Worm (Caenorhabditis elegans): Measurements from ENCODE around the gene lipl-1.
A peak's percentile ranks its signal among the peaks of the same experiment; 100 is the strongest.

Gene lipl-1

DNA sequence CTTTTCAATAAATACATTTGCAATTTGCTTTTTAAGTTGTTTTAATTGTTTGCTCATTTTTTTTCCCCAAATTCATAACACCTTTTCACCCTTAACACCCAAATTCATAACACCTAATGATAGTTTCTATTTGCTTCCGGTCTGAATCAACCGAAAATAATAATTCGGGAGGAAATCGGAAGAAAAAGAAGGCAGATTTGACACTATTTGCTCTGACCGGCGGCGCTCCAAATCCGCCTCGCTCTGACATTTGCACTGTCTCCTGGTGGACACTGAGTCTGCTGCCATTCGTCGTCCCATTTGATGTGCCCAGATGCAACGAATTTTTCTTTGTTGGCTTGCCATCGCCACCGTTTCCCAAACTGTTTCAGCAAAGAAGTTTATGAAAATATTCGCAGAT, 4.3 kb downstream of the lipl-1 start, which contains the start of gene pqn-67:
TSS of gene pqn-67 (plus strand) at position 301 of the 400 bp plus-strand sequence.
- no peak for TF ChIP-seq lin-1 (GFP tag; IDR thresholded peaks at IDR 0.05)
- no peak for TF ChIP-seq ceh-44 (GFP tag; IDR thresholded peaks at IDR 0.05)
- TF ChIP-seq unc-39 (tag; optimal IDR thresholded peaks at IDR 0.05) = no peak
- no peak for TF ChIP-seq R02D3.7 (tag; optimal IDR thresholded peaks at IDR 0.05)
- TF ChIP-seq snpc-1.2 (GFP tag; IDR thresholded peaks at IDR 0.05) = no peak
- no peak for TF ChIP-seq php-3 (GFP tag; IDR thresholded peaks at IDR 0.05)
- no peak for TF ChIP-seq duxl-1 (tag; optimal IDR thresholded peaks at IDR 0.05; ENCODE audit: poor library complexity)
- 0 out of 2 replicates have a peak, but pooled peaks have one; percentile 29 for TF ChIP-seq dmd-8 (GFP tag; IDR thresholded peaks at IDR 0.05)
- no peak for TF ChIP-seq hlh-30 (tag; optimal IDR thresholded peaks at IDR 0.05; ENCODE audit: insufficient read depth)
- 0 out of 2 replicates have a peak, but pooled peaks have one; percentile 17 for TF ChIP-seq zfp-3 (GFP tag; conservative IDR thresholded peaks at IDR 0.05)
- TF ChIP-seq hmg-1.1 (GFP tag; IDR thresholded peaks at IDR 0.05) = no peak

DNA sequence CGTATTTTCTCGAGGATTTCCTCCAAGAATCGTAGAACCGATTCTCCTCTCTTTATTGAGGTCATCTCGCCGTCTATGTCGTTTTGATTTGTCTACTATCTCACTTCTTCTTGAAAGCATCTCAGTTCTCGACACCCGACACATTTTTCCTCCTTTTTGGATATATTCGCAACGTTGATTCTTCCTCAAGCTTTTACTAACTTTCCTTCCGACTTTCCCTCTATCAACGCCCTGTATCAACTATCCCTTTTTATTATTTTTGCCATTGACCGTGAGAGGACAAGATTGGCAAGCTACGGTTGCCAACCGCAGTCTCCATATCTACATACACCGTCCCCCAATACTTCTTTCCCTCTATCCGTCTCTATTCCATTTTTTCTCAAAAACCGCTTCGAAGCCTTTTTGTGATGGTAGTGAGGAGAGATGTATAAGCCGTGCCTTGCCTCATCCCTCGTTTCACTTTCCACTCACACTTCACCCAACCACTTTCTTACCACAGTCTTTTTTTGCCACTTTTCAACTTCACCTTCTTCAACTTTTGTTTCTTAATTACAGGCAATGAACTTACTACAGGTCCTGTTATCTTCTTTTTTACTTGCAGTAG, 9.2 kb downstream of the lipl-1 start, which contains the start of gene T16G1.2:
TSS of gene T16G1.2 (plus strand) at position 554 of the 604 bp plus-strand sequence.
- peak in 1 of 2 experiments; percentile 11 for TF ChIP-seq unc-62 (GFP tag; optimal IDR thresholded peaks at IDR 0.05 in 1 of 2)
- TF ChIP-seq unc-62 (tag; optimal IDR thresholded peaks at IDR 0.05) = no peak
- TF ChIP-seq dve-1 (tag; optimal IDR thresholded peaks at IDR 0.05; ENCODE audit: insufficient read depth) = no peak

DNA sequence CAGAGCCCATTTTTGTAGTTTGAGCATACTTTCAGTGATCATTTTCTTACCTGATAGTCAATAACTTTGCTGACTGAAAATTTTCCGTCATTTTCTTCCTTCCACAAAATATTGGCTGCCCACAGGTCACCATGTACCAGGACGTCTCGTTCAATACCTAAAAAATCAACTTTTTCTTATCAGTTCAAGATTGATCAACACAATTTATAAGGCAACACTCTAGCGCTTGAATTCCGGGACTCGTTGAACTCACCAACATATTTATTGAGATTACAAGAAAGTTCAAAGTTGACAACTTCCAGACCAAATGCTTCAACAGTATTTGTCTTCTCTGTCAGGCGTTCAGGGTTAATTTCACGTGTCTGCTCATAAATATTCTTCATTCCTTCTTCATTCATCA, 13.9 kb downstream of the lipl-1 start:
- TF ChIP-seq dve-1 (tag; optimal IDR thresholded peaks at IDR 0.05; ENCODE audit: insufficient read depth) = peak; percentile 44
- TF ChIP-seq egl-43 (GFP tag; IDR thresholded peaks at IDR 0.05) = no peak
- no peak for TF ChIP-seq daf-12 (tag; optimal IDR thresholded peaks at IDR 0.05)
- TF ChIP-seq rbr-2 (tag; optimal IDR thresholded peaks at IDR 0.05) = no peak
- TF ChIP-seq nhr-28 (tag; optimal IDR thresholded peaks at IDR 0.05) = peak; percentile 48
- no peak for TF ChIP-seq lin-29 (GFP tag; IDR thresholded peaks at IDR 0.05)
- TF ChIP-seq pqm-1 (tag; optimal IDR thresholded peaks at IDR 0.05) = peak; percentile 47
- TF ChIP-seq mdl-1 (tag; optimal IDR thresholded peaks at IDR 0.05) = no peak
- no peak for TF ChIP-seq cey-2 (tag; optimal IDR thresholded peaks at IDR 0.05; ENCODE audit: borderline replicate concordance, insufficient read depth)
- no peak for TF ChIP-seq ceh-44 (GFP tag; IDR thresholded peaks at IDR 0.05)
- peak; percentile 70 for TF ChIP-seq dmd-6 (GFP tag; IDR thresholded peaks at IDR 0.05)
- no peak for TF ChIP-seq gei-8 (GFP tag; optimal IDR thresholded peaks at IDR 0.05)
- TF ChIP-seq dmd-9 (GFP tag; IDR thresholded peaks at IDR 0.05) = no peak
- TF ChIP-seq lin-39 (tag; optimal IDR thresholded peaks at IDR 0.05) = no peak
- no peak for TF ChIP-seq zag-1 (tag; optimal IDR thresholded peaks at IDR 0.05)
- no peak for TF ChIP-seq daf-8 (GFP tag; IDR thresholded peaks at IDR 0.05)
- no peak for TF ChIP-seq Y75B8A.6 (GFP tag; IDR thresholded peaks at IDR 0.05)
- no peak for TF ChIP-seq daf-16 (GFP tag; optimal IDR thresholded peaks at IDR 0.05)
- TF ChIP-seq daf-16 (tag; optimal IDR thresholded peaks at IDR 0.05) = peak; percentile 78

DNA sequence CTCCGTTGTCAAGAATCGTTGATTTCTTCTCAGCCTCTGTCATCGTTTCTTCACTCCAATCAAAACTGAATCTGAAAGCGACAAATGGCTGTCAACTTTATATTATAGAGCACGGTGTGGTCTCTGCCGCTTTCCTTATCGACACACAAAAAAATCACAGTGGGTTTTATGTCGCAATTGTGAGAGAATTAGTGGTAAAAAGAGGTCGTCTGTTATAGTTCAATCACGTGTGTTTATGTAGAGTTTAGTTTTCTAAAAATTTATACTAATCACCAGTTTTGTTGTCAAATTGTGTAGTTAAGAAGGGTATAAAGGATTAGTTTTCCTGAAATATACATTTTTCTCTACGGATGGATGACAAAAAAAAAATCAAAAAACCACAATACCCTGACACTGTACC, 15.2 kb downstream of the lipl-1 start, which contains the start of gene T16G1.7:
TSS of gene T16G1.7 (minus strand) at position 137 of the 400 bp plus-strand sequence.
- TF ChIP-seq ZK546.5 (tag; optimal IDR thresholded peaks at IDR 0.05) = no peak
- TF ChIP-seq fkh-10 (GFP tag; optimal IDR thresholded peaks at IDR 0.05) = no peak
- no peak for TF ChIP-seq lim-7 (GFP tag; IDR thresholded peaks at IDR 0.05)
- TF ChIP-seq daf-19 (GFP tag; conservative IDR thresholded peaks at IDR 0.05) = no peak
- TF ChIP-seq nhr-28 (tag; optimal IDR thresholded peaks at IDR 0.05) = peak; percentile 96
- peak; percentile 72; the same call in 1 of the 2 replicates for TF ChIP-seq lin-1 (GFP tag; IDR thresholded peaks at IDR 0.05)
- TF ChIP-seq skn-1 (tag; optimal IDR thresholded peaks at IDR 0.05) = no peak
- TF ChIP-seq hlh-30 (tag; optimal IDR thresholded peaks at IDR 0.05; ENCODE audit: insufficient read depth) = peak; percentile 15
- peak; percentile 68 for TF ChIP-seq nhr-77 (tag; optimal IDR thresholded peaks at IDR 0.05)
- TF ChIP-seq Y105C5A.15 (GFP tag; IDR thresholded peaks at IDR 0.05) = no peak
- no peak for TF ChIP-seq madf-5 (GFP tag; IDR thresholded peaks at IDR 0.05)
- no peak for TF ChIP-seq nhr-111 (GFP tag; optimal IDR thresholded peaks at IDR 0.05)
- no peak for TF ChIP-seq Y75B8A.6 (GFP tag; IDR thresholded peaks at IDR 0.05)
- TF ChIP-seq hlh-11 (tag; optimal IDR thresholded peaks at IDR 0.05) = peak; percentile 82
- peak; percentile 66 for TF ChIP-seq nhr-102 (tag; optimal IDR thresholded peaks at IDR 0.05)
- TF ChIP-seq mdl-1 (tag; optimal IDR thresholded peaks at IDR 0.05) = peak in 1 of 2 experiments; percentile 51
- no peak for TF ChIP-seq ceh-82 (tag; optimal IDR thresholded peaks at IDR 0.05)
- TF ChIP-seq mxl-3 (GFP tag; optimal IDR thresholded peaks at IDR 0.05) = peak; percentile 58
- 0 out of 2 replicates have a peak, but pooled peaks have one; percentile 42 for TF ChIP-seq tra-1 (GFP tag; IDR thresholded peaks at IDR 0.05)
- TF ChIP-seq php-3 (GFP tag; IDR thresholded peaks at IDR 0.05) = peak; percentile 68; the same call in 1 of the 2 replicates
